Worm (Caenorhabditis elegans) whole organism, L2 larva: ENCODE measurements around the gene F57A10.4.
"Not testable (repeated sequence)": the region's sequence is repeated elsewhere in the genome, so short reads cannot be mapped to it uniquely, and the experiment has no call there.

Experiments
- R02D3.7 ChIP-seq: fragments of 150-350 bp; optimal IDR thresholded peaks from 2 replicates; lab custom pipeline; 2014; ENCODE audit warnings: missing biosample characterization, missing genetic modification characterization
- Y55F3AM.14 ChIP-seq: fragments of 200-800 bp; sonication (Bioruptor generic); optimal IDR thresholded peaks from 2 replicates; lab custom pipeline; 2018; ENCODE audit warnings: mild to moderate bottlenecking, missing genetic modification characterization, missing compliant biosample characterization
- ZK546.5 ChIP-seq: sonication (generic microtip); optimal IDR thresholded peaks from 2 replicates; lab custom pipeline; 2017; ENCODE audit warnings: missing biosample characterization, missing genetic modification characterization
- alr-1 ChIP-seq: fragments of 150-350 bp; optimal IDR thresholded peaks from 2 replicates; lab custom pipeline; 2014; ENCODE audit warnings: missing biosample characterization, missing genetic modification characterization
- aly-2 ChIP-seq: fragments of 150-350 bp; optimal IDR thresholded peaks from 2 replicates; lab custom pipeline; 2014; ENCODE audit warnings: missing biosample characterization, missing genetic modification characterization
- ama-1 ChIP-seq: fragments of 150-350 bp; optimal IDR thresholded peaks from 2 replicates; lab custom pipeline; 2018; ENCODE audit warnings: inconsistent platforms
- blmp-1 ChIP-seq: sonication (generic microtip); optimal IDR thresholded peaks from 2 replicates; lab custom pipeline; 2017; ENCODE audit warnings: missing genetic modification characterization, mild to moderate bottlenecking, missing compliant biosample characterization, antibody characterized with exemption, moderate library complexity; ENCODE audit not compliant: insufficient read depth
- ceh-16 ChIP-seq: fragments of 150-350 bp; optimal IDR thresholded peaks from 2 replicates; lab custom pipeline; 2014; ENCODE audit warnings: missing biosample characterization, missing genetic modification characterization
- crh-2 ChIP-seq: sonication (generic microtip); optimal IDR thresholded peaks from 2 replicates; lab custom pipeline; 2017; ENCODE audit warnings: missing biosample characterization, missing genetic modification characterization
- dmd-4 ChIP-seq: sonication (generic microtip); optimal IDR thresholded peaks from 2 replicates; lab custom pipeline; 2017; ENCODE audit warnings: missing biosample characterization, missing genetic modification characterization
- egl-27 ChIP-seq: sonication (generic microtip); optimal IDR thresholded peaks from 3 replicates; lab custom pipeline; 2017; ENCODE audit warnings: missing biosample characterization, missing genetic modification reagents, missing genetic modification characterization
- elt-3 ChIP-seq: sonication (generic microtip); optimal IDR thresholded peaks from 2 replicates; lab custom pipeline; 2017; ENCODE audit warnings: missing biosample characterization, missing genetic modification characterization
- fos-1 ChIP-seq: fragments of 150-350 bp; optimal IDR thresholded peaks from 2 replicates; lab custom pipeline; 2014; ENCODE audit warnings: missing biosample characterization, missing genetic modification characterization
- gmeb-1 ChIP-seq: fragments of 150-350 bp; optimal IDR thresholded peaks from 2 replicates; lab custom pipeline; 2014; ENCODE audit warnings: missing biosample characterization, missing genetic modification characterization
- lin-13 ChIP-seq: fragments of 150-350 bp; optimal IDR thresholded peaks from 2 replicates; lab custom pipeline; 2014; ENCODE audit warnings: missing biosample characterization, missing genetic modification reagents, missing genetic modification characterization
- lin-39 ChIP-seq: fragments of 150-350 bp; optimal IDR thresholded peaks from 2 replicates; lab custom pipeline; 2014; ENCODE audit warnings: missing biosample characterization, missing genetic modification reagents, missing genetic modification characterization
- lsy-2 ChIP-seq, 2 experiments: fragments of 150-350 bp in 1 of 2; sonication (generic microtip) in 1 of 2; optimal IDR thresholded peaks; 2 replicates each; lab custom pipeline; 2014 to 2017; ENCODE audit warnings: missing biosample characterization in 2 of 2, missing genetic modification characterization in 2 of 2
- mab-5 ChIP-seq: fragments of 150-350 bp; optimal IDR thresholded peaks from 2 replicates; lab custom pipeline; 2014; ENCODE audit warnings: missing biosample characterization, missing genetic modification characterization
- mdl-1 ChIP-seq, 2 experiments: fragments of 150-350 bp in 1 of 2; sonication (generic microtip) in 1 of 2; optimal IDR thresholded peaks; 2 replicates each; lab custom pipeline; 2017; ENCODE audit warnings: missing biosample characterization in 2 of 2, missing genetic modification characterization in 2 of 2
- nhr-12 ChIP-seq: fragments of 150-350 bp; optimal IDR thresholded peaks from 2 replicates; lab custom pipeline; 2014; ENCODE audit warnings: missing biosample characterization, missing genetic modification characterization
- nhr-129 ChIP-seq: fragments of 150-350 bp; optimal IDR thresholded peaks from 2 replicates; lab custom pipeline; 2014; ENCODE audit warnings: missing biosample characterization, missing genetic modification characterization
- nhr-23 ChIP-seq: fragments of 150-350 bp; optimal IDR thresholded peaks from 2 replicates; lab custom pipeline; 2014; ENCODE audit warnings: missing biosample characterization, missing genetic modification reagents, missing genetic modification characterization
- nhr-25 ChIP-seq: fragments of 150-350 bp; sonication (generic microtip); optimal IDR thresholded peaks from 3 replicates; lab custom pipeline; 2014; ENCODE audit warnings: missing biosample characterization, missing genetic modification characterization
- nhr-6 ChIP-seq: fragments of 150-350 bp; optimal IDR thresholded peaks from 2 replicates; lab custom pipeline; 2014; ENCODE audit warnings: missing biosample characterization, missing genetic modification characterization
- nhr-77 ChIP-seq: fragments of 150-350 bp; optimal IDR thresholded peaks from 2 replicates; lab custom pipeline; 2014; ENCODE audit warnings: missing biosample characterization, missing genetic modification characterization
- skn-1 ChIP-seq: sonication (generic microtip); optimal IDR thresholded peaks from 2 replicates; lab custom pipeline; 2017; ENCODE audit warnings: missing biosample characterization, missing genetic modification characterization
- snpc-4 ChIP-seq: fragments of 150-350 bp; optimal IDR thresholded peaks from 2 replicates; lab custom pipeline; 2014; ENCODE audit warnings: missing biosample characterization, missing genetic modification characterization
- unc-55 ChIP-seq: fragments of 150-350 bp; sonication (generic microtip); optimal IDR thresholded peaks from 3 replicates; lab custom pipeline; 2014; ENCODE audit warnings: missing biosample characterization, missing genetic modification reagents, missing genetic modification characterization
- unc-62 ChIP-seq: fragments of 150-350 bp; optimal IDR thresholded peaks from 2 replicates; lab custom pipeline; 2014; ENCODE audit warnings: missing biosample characterization, missing genetic modification reagents, missing genetic modification characterization
- zag-1 ChIP-seq: fragments of 150-350 bp; optimal IDR thresholded peaks from 2 replicates; lab custom pipeline; 2014; ENCODE audit warnings: missing biosample characterization, missing genetic modification characterization
- ztf-1 ChIP-seq: fragments of 200-800 bp; sonication (Bioruptor generic); conservative IDR thresholded peaks from 2 replicates; pipeline ENCODE4 v1.3.6; 2022; ENCODE audit warnings: missing genetic modification characterization, missing compliant biosample characterization
- ztf-11 ChIP-seq: sonication (generic microtip); optimal IDR thresholded peaks from 2 replicates; lab custom pipeline; 2017; ENCODE audit warnings: missing biosample characterization, missing genetic modification characterization

F57A10.4 gene

ce11 chrV:15735720-15736119 is 33.5 kb upstream of the F57A10.4 start, which contains the start of gene str-27:
Gene str-27 (minus strand): TSS chrV:15735820.
- TF ChIP-seq nhr-6 (tag; lab: Kevin White, UChicago) (no peak), mdl-1 (tag; optimal IDR thresholded peaks at IDR 0.05; lab: Kevin White, UChicago) (no peak), elt-3 (tag; lab: Kevin White, UChicago) (no peak), gmeb-1 (tag; lab: Kevin White, UChicago) (no peak), dmd-4 (tag; lab: Kevin White, UChicago) (no peak), nhr-25 (tag; lab: Kevin White, UChicago) (no peak), ZK546.5 (tag; lab: Kevin White, UChicago) (no peak), fos-1 (tag; lab: Kevin White, UChicago) (no peak), Y55F3AM.14 (no peak), alr-1 (tag; lab: Kevin White, UChicago) (no peak), lin-39 (no peak), ztf-11 (no peak), ama-1 (lab: Kevin White, UChicago) (no peak), R02D3.7 (tag; lab: Kevin White, UChicago) (no peak), ceh-16 (tag; lab: Kevin White, UChicago) (no peak), nhr-23 (no peak), lin-13 (GFP tag; lab: Kevin White, UChicago) (no peak), aly-2 (no peak)
- TF ChIP-seq, all 48 proteins: peak for 0

ce11 chrV:15741851-15742250 is 27.4 kb upstream of the F57A10.4 start, which contains the start of gene str-18:
Gene str-18 (minus strand): TSS chrV:15741951.
- no peak for TF ChIP-seq nhr-12 (tag; lab: Kevin White, UChicago)
- no peak for TF ChIP-seq crh-2 (tag; lab: Kevin White, UChicago)
- no peak for TF ChIP-seq dmd-4 (tag; lab: Kevin White, UChicago)
- no peak for TF ChIP-seq unc-62
- no peak for TF ChIP-seq snpc-4 (tag; lab: Kevin White, UChicago)
- no peak for TF ChIP-seq unc-55 (GFP tag; lab: Kevin White, UChicago)
- TF ChIP-seq nhr-77 (tag; lab: Kevin White, UChicago), result no peak
- no peak for TF ChIP-seq mab-5
- no peak for TF ChIP-seq lsy-2 (tag; optimal IDR thresholded peaks at IDR 0.05; lab: Kevin White, UChicago)
- no peak for TF ChIP-seq nhr-25 (tag; lab: Kevin White, UChicago)
- no peak for TF ChIP-seq egl-27
- TF ChIP-seq alr-1 (tag; lab: Kevin White, UChicago), result no peak
- TF ChIP-seq mdl-1 (tag; optimal IDR thresholded peaks at IDR 0.05; lab: Kevin White, UChicago), result no peak
- no peak for TF ChIP-seq blmp-1 (tag; lab: Kevin White, UChicago)
- no peak for TF ChIP-seq nhr-6 (tag; lab: Kevin White, UChicago)
- TF ChIP-seq skn-1, result no peak

- TF ChIP-seq snpc-4, zag-1, nhr-6 (tag; lab: Kevin White, UChicago): not testable (repeated sequence)
These were observed 24.9 kb upstream of the F57A10.4 start, which contains the start of gene str-19 for ce11 chrV:15744366-15744765. Gene str-19 (minus strand): TSS chrV:15744466.

ce11 chrV:15748343-15748742 is 20.9 kb upstream of the F57A10.4 start, which contains the start of gene T23D5.8:
Gene T23D5.8 (minus strand): TSS chrV:15748443.
- TF ChIP-seq ceh-16 (tag; lab: Kevin White, UChicago); unc-55 (GFP tag; lab: Kevin White, UChicago); nhr-129 (tag; lab: Kevin White, UChicago): not testable (repeated sequence)

- TF ChIP-seq crh-2 (tag; lab: Kevin White, UChicago) (no peak), ztf-1 (no peak), mab-5 (no peak), nhr-23 (no peak)
- TF ChIP-seq, all 48 proteins: peak for 0
These were observed 19.1 kb upstream of the F57A10.4 start, which contains the start of gene str-6 for ce11 chrV:15750130-15750529. Gene str-6 (minus strand): TSS chrV:15750230.

- TF ChIP-seq nhr-77 (tag; lab: Kevin White, UChicago), result no peak
These were observed 17.2 kb upstream of the F57A10.4 start, which contains the start of gene str-43 for ce11 chrV:15752049-15752448. Gene str-43 (minus strand): TSS chrV:15752149.
